Worm (Caenorhabditis elegans): ENCODE results near the gene ubc-1.

The ubc-1 gene

DNA sequence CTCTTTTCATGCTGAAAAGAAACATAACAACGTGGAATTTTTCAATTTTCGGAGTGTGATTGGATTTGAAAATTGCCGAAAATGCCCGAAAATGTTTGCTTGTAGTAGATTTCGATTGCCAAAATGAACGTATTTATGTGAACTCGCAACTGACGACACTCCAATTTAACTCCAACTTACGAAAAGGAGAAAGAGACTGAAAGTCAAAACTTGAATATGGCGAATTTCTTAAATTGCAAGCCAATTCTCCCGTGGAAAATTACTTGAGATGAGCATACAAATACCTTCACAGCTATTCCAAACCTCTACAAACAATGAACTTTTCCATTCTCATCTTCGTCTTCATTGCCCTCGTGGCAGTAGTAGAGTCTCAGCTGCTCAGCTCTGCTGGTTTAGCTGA is 20.2 kb upstream of the ubc-1 start:
- TF ChIP-seq ceh-83 (GFP tag; optimal IDR thresholded peaks at IDR 0.05), result no peak
- TF ChIP-seq cnd-1 (tag; optimal IDR thresholded peaks at IDR 0.05), result no peak
- TF ChIP-seq tbx-8 (GFP tag; optimal IDR thresholded peaks at IDR 0.05), result no peak
- TF ChIP-seq ham-2 (GFP tag; optimal IDR thresholded peaks at IDR 0.05), result no peak
- no peak for TF ChIP-seq M03D4.4 (tag; optimal IDR thresholded peaks at IDR 0.05)
- no peak for TF ChIP-seq unc-39 (tag; optimal IDR thresholded peaks at IDR 0.05)
- TF ChIP-seq nhr-28 (tag; optimal IDR thresholded peaks at IDR 0.05), result no peak
- no peak for TF ChIP-seq lin-32 (GFP tag; optimal IDR thresholded peaks at IDR 0.05)
- no peak for TF ChIP-seq sem-2 (GFP tag; optimal IDR thresholded peaks at IDR 0.05)
- TF ChIP-seq mep-1 (tag; optimal IDR thresholded peaks at IDR 0.05), result no peak
- TF ChIP-seq nhr-237 (tag; optimal IDR thresholded peaks at IDR 0.05), result no peak
- TF ChIP-seq sptf-1 (tag; optimal IDR thresholded peaks at IDR 0.05), result no peak
- no peak for TF ChIP-seq zip-8 (tag; optimal IDR thresholded peaks at IDR 0.05)
- no peak for TF ChIP-seq pha-4 (tag; optimal IDR thresholded peaks at IDR 0.05)

DNA sequence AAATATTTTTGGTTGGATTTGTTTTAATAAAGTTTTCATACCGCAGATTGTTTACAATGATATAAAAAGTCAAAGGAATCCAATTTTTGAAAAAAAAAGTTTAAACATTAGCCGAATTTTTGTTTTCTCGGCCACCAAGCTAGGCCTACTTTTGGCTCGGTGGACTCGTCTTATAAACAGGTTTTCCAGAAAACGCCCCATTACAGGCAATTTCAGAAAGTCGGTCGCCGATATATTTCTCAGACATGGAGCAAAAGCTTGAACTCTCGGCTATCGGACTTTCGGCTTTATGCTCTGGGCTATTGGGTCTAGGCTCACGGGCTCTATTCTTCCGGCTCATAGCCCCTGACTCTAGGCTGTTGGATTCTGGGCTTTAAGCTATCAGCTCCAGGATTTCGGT is 19.7 kb upstream of the ubc-1 start:
- TF ChIP-seq nhr-76 (tag; optimal IDR thresholded peaks at IDR 0.05) (no peak), mep-1 (tag; optimal IDR thresholded peaks at IDR 0.05) (no peak)

DNA sequence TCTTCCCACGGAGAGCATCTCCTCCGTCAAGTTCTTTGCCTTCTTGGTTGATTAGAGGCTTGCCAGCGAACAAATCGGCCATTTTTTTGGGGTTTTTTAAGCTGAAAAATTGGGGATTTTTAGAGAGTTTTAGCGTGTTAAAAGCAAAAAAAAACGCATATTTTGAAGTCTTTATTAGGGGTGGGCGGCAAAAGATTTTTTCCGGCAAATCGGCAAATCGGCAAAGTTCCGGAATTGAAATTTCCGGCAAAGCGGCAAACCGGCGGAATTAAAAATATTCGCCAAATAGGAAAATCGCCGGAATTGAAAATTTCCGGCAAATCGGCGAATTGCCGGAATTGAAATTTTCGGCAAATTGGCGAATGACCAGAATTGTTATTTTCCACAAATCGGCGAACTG is 18.7 kb upstream of the ubc-1 start, which contains the start of gene C35B1.5:
Gene C35B1.5, minus strand, starts transcription at position 101 of the 400 bp plus-strand sequence.
- no peak for TF ChIP-seq mls-2 (tag; optimal IDR thresholded peaks at IDR 0.05)
- no peak for TF ChIP-seq lsy-2 (tag; optimal IDR thresholded peaks at IDR 0.05)
- no peak for TF ChIP-seq hlh-1 (tag; optimal IDR thresholded peaks at IDR 0.05)
- no peak for TF ChIP-seq tbx-8 (GFP tag; optimal IDR thresholded peaks at IDR 0.05)
- TF ChIP-seq pha-4 (tag; optimal IDR thresholded peaks at IDR 0.05), result no peak
- no peak for TF ChIP-seq ztf-11 (tag; optimal IDR thresholded peaks at IDR 0.05)
- no peak for TF ChIP-seq drap-1 (GFP tag; optimal IDR thresholded peaks at IDR 0.05)
- no peak for TF ChIP-seq elt-3 (tag; optimal IDR thresholded peaks at IDR 0.05)
- TF ChIP-seq sptf-1 (tag; optimal IDR thresholded peaks at IDR 0.05), result no peak
- TF ChIP-seq blmp-1 (tag; optimal IDR thresholded peaks at IDR 0.05), result no peak
- TF ChIP-seq flh-1 (GFP tag; optimal IDR thresholded peaks at IDR 0.05), result no peak
- no peak for TF ChIP-seq ces-1 (GFP tag; optimal IDR thresholded peaks at IDR 0.05)
- TF ChIP-seq mep-1 (tag; optimal IDR thresholded peaks at IDR 0.05), result no peak
- TF ChIP-seq elt-1 (tag; optimal IDR thresholded peaks at IDR 0.05; ENCODE audit: borderline replicate concordance, insufficient read depth), result no peak
- TF ChIP-seq nhr-12 (tag; optimal IDR thresholded peaks at IDR 0.05), result no peak
- TF ChIP-seq snpc-4 (tag; optimal IDR thresholded peaks at IDR 0.05), result no peak
- TF ChIP-seq unc-120 (tag; optimal IDR thresholded peaks at IDR 0.05; ENCODE audit: poor library complexity, severe bottlenecking), result no peak
- no peak for TF ChIP-seq ceh-39 (tag; optimal IDR thresholded peaks at IDR 0.05)

DNA sequence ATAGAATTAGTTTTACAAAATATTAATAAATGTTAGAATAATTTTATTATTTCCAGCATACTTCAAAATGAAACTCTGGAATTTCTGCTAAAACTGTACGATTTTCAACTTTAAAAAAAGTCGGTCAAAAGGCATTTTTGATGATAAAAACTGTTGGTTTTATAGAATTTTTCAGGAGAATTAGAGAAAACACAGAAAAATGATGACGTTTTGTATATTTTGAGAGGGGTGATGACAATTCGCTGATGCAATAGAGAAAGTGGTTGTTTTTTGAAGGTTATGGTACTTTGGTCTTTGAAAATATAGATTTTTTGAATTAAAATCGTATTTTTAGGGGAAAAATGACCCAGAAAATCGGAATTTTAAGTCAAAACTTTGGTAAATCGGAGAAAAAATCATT is 17.8 kb upstream of the ubc-1 start:
- TF ChIP-seq mab-5 (tag; optimal IDR thresholded peaks at IDR 0.05) (no peak), cnd-1 (tag; optimal IDR thresholded peaks at IDR 0.05) (no peak), lin-32 (GFP tag; optimal IDR thresholded peaks at IDR 0.05) (no peak), nhr-237 (tag; optimal IDR thresholded peaks at IDR 0.05) (no peak), mls-2 (tag; optimal IDR thresholded peaks at IDR 0.05) (no peak), unc-120 (tag; optimal IDR thresholded peaks at IDR 0.05; ENCODE audit: poor library complexity, severe bottlenecking) (no peak), unc-62 (GFP tag; optimal IDR thresholded peaks at IDR 0.05) (no peak), M03D4.4 (tag; optimal IDR thresholded peaks at IDR 0.05) (no peak), ham-2 (GFP tag; optimal IDR thresholded peaks at IDR 0.05) (no peak), elt-1 (tag; optimal IDR thresholded peaks at IDR 0.05; ENCODE audit: borderline replicate concordance, insufficient read depth) (no peak), tbx-8 (GFP tag; optimal IDR thresholded peaks at IDR 0.05) (no peak), ces-1 (GFP tag; optimal IDR thresholded peaks at IDR 0.05) (no peak), nhr-12 (tag; optimal IDR thresholded peaks at IDR 0.05) (no peak), nhr-76 (tag; optimal IDR thresholded peaks at IDR 0.05) (no peak), elt-3 (tag; optimal IDR thresholded peaks at IDR 0.05) (no peak), ztf-11 (tag; optimal IDR thresholded peaks at IDR 0.05) (no peak), hlh-1 (tag; optimal IDR thresholded peaks at IDR 0.05) (no peak), lsy-2 (tag; optimal IDR thresholded peaks at IDR 0.05) (no peak), pha-4 (tag; optimal IDR thresholded peaks at IDR 0.05) (no peak)

DNA sequence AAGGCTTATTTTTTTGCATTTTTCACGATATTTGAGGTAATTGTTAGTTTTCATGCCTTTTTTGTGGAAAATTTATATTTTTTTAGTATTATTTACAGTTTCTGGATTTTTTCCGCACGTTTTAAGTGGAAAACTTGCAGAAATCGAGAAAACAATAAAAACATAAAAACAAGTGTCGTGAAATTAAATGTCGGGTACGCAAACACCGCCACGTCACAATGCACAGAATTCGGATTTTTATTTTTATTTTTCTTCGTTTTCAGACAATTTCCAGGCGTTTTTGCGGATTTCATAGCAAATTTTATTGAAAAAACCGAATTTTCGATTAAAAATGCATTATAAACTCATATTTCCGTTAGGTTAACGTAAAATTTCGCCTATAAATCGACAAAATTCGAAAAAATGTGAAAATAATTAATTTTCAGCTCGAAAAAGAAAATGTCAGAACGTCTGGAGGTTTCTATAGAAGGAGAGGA is 17.0 kb upstream of the ubc-1 start, which contains the start of gene C35B1.2:
Gene C35B1.2, plus strand, starts transcription at position 426 of the 476 bp plus-strand sequence.
- TF ChIP-seq ces-1 (GFP tag; optimal IDR thresholded peaks at IDR 0.05), result peak; percentile 13
- no peak for TF ChIP-seq lin-32 (GFP tag; optimal IDR thresholded peaks at IDR 0.05)
- TF ChIP-seq lsy-2 (tag; optimal IDR thresholded peaks at IDR 0.05), result peak; percentile 9
